Fruit fly (Drosophila melanogaster) whole organism, embryonic: ENCODE data around the gene Cnot4.
A peak's percentile ranks its signal among the peaks of the same experiment; 100 is the strongest.

Experiments used
- BEAF-32 ChIP-seq: fragments of 200-800 bp; sonication (Bioruptor generic); optimal IDR thresholded peaks from 3 replicates; lab custom pipeline; 2017; ENCODE audit warnings: missing biosample characterization, missing genetic modification characterization, mild to moderate bottlenecking, moderate library complexity, missing genetic modification reagents
- CG10267 ChIP-seq: fragments of 200-800 bp; sonication (Bioruptor generic); optimal IDR thresholded peaks from 2 replicates; lab custom pipeline; 2018; ENCODE audit warnings: missing biosample characterization, mild to moderate bottlenecking, missing genetic modification characterization, moderate library complexity
- CG11723 ChIP-seq: fragments of 200-800 bp; sonication (Bioruptor generic); optimal IDR thresholded peaks from 2 replicates; lab custom pipeline; 2017; ENCODE audit warnings: missing biosample characterization, mild to moderate bottlenecking, missing genetic modification characterization
- CG12659 ChIP-seq: fragments of 200-800 bp; sonication (Bioruptor generic); optimal IDR thresholded peaks from 3 replicates; lab custom pipeline; 2017; ENCODE audit warnings: mild to moderate bottlenecking, missing biosample characterization, missing genetic modification reagents, missing genetic modification characterization
- CG14860 ChIP-seq: fragments of 200-800 bp; sonication (Bioruptor generic); IDR thresholded peaks from 3 replicates; pipeline ENCODE4 v1.3.6; 2022; ENCODE audit warnings: missing biosample characterization, missing genetic modification characterization; ENCODE audit not compliant: partially characterized antibody
- CG1529 ChIP-seq: fragments of 200-800 bp; sonication (Bioruptor generic); optimal IDR thresholded peaks from 3 replicates; lab custom pipeline; 2018; ENCODE audit warnings: missing biosample characterization, missing genetic modification characterization
- CG16813 ChIP-seq: fragments of 200-800 bp; sonication (Bioruptor generic); IDR thresholded peaks from 3 replicates; pipeline ENCODE4 v1.3.6; 2022; ENCODE audit warnings: missing biosample characterization, missing genetic modification characterization; ENCODE audit not compliant: partially characterized antibody
- CG16815 ChIP-seq: fragments of 200-800 bp; sonication (Bioruptor generic); optimal IDR thresholded peaks from 3 replicates; lab custom pipeline; 2017; ENCODE audit warnings: missing biosample characterization, mild to moderate bottlenecking, missing genetic modification characterization
- CG2116 ChIP-seq: fragments of 200-800 bp; sonication (Bioruptor generic); optimal IDR thresholded peaks from 3 replicates; lab custom pipeline; 2018; ENCODE audit warnings: missing biosample characterization, mild to moderate bottlenecking, missing genetic modification characterization
- CG30020 ChIP-seq: fragments of 200-800 bp; optimal IDR thresholded peaks from 2 replicates; lab custom pipeline; 2019; ENCODE audit warnings: missing biosample characterization, mild to moderate bottlenecking, missing genetic modification characterization, moderate library complexity
- CG4707 ChIP-seq: fragments of 200-800 bp; sonication (Bioruptor generic); optimal IDR thresholded peaks from 2 replicates; lab custom pipeline; 2018; ENCODE audit warnings: missing biosample characterization, mild to moderate bottlenecking, missing genetic modification characterization, moderate library complexity
- CG8290 ChIP-seq, 3 experiments: fragments of 200-800 bp; sonication (Bioruptor generic); optimal IDR thresholded peaks; 2 replicates each; lab custom pipeline; 2016 to 2019; ENCODE audit warnings: missing biosample characterization in 3 of 3, missing genetic modification characterization in 3 of 3, mild to moderate bottlenecking in 2 of 3, moderate library complexity in 1 of 3
- CG8924 ChIP-seq: fragments of 200-800 bp; optimal IDR thresholded peaks from 3 replicates; lab custom pipeline; 2019; ENCODE audit warnings: missing biosample characterization, mild to moderate bottlenecking, missing genetic modification characterization, moderate library complexity
- CHES-1-like ChIP-seq: fragments of 200-800 bp; sonication (Bioruptor generic); optimal IDR thresholded peaks from 2 replicates; lab custom pipeline; 2016; ENCODE audit warnings: missing biosample characterization, missing genetic modification characterization
- E2f2 ChIP-seq: fragments of 200-800 bp; sonication (Bioruptor generic); IDR thresholded peaks from 2 replicates; pipeline ENCODE4 v1.3.6; 2022; ENCODE audit warnings: missing biosample characterization, missing genetic modification characterization
- Fer2 ChIP-seq: fragments of 200-800 bp; sonication (Bioruptor generic); optimal IDR thresholded peaks from 2 replicates; lab custom pipeline; 2018; ENCODE audit warnings: missing biosample characterization, mild to moderate bottlenecking, missing genetic modification characterization, moderate library complexity
- HLH4C ChIP-seq: fragments of 200-800 bp; sonication (Bioruptor generic); IDR thresholded peaks from 3 replicates; pipeline ENCODE4 v1.3.6; 2022; ENCODE audit warnings: missing biosample characterization, missing genetic modification characterization; ENCODE audit not compliant: partially characterized antibody
- Med ChIP-seq: fragments of 200-800 bp; sonication (Bioruptor generic); peaks from one replicate; lab custom pipeline; 2016; ENCODE audit warnings: missing biosample characterization, missing genetic modification characterization, mild to moderate bottlenecking, inconsistent platforms, moderate library complexity
- Opbp ChIP-seq: fragments of 200-800 bp; sonication (Bioruptor generic); IDR thresholded peaks from 3 replicates; pipeline ENCODE4 v1.3.6; 2022; ENCODE audit warnings: missing biosample characterization, missing genetic modification characterization; ENCODE audit not compliant: partially characterized antibody
- PHDP ChIP-seq: fragments of 200-800 bp; sonication (Bioruptor generic); optimal IDR thresholded peaks from 3 replicates; lab custom pipeline; 2018; ENCODE audit warnings: missing biosample characterization, mild to moderate bottlenecking, missing genetic modification characterization, moderate library complexity
- Scr ChIP-seq: fragments of 200-800 bp; sonication (Bioruptor generic); IDR thresholded peaks from 2 replicates; pipeline ENCODE4 v1.3.6; 2022; ENCODE audit warnings: missing biosample characterization, missing genetic modification characterization; ENCODE audit not compliant: partially characterized antibody
- Sin3A ChIP-seq: fragments of >200 bp; optimal IDR thresholded peaks from 2 replicates; lab custom pipeline; 2018
- Sry-δ ChIP-seq: fragments of 200-800 bp; sonication (Bioruptor generic); optimal IDR thresholded peaks from 2 replicates; lab custom pipeline; 2016; ENCODE audit warnings: missing biosample characterization, missing genetic modification characterization
- Trl ChIP-seq, 3 experiments: fragments of >200 bp in 2 of 3; fragments of 200-800 bp in 1 of 3; sonication (Bioruptor generic) in 1 of 3; optimal IDR thresholded peaks; 2 replicates in 1 of 3; 3 replicates in 2 of 3; lab custom pipeline; 2016 to 2017; ENCODE audit warnings: missing biosample characterization in 1 of 3, missing genetic modification characterization in 1 of 3
- amos ChIP-seq: fragments of 200-800 bp; sonication (Bioruptor generic); IDR thresholded peaks from 2 replicates; pipeline ENCODE4 v1.3.6; 2022; ENCODE audit warnings: missing biosample characterization, missing genetic modification characterization; ENCODE audit not compliant: partially characterized antibody
- crol ChIP-seq: fragments of 200-800 bp; sonication (Bioruptor generic); IDR thresholded peaks from 2 replicates; pipeline ENCODE4 v1.3.6; 2022; ENCODE audit warnings: missing biosample characterization, missing genetic modification characterization
- ftz-f1 ChIP-seq: fragments of 200-800 bp; sonication (Bioruptor generic); optimal IDR thresholded peaks from 2 replicates; lab custom pipeline; 2016; ENCODE audit warnings: missing biosample characterization, missing genetic modification characterization
- hb ChIP-seq: fragments of 200-800 bp; sonication (Bioruptor generic); IDR thresholded peaks from 3 replicates; pipeline ENCODE4 v1.3.6; 2022; ENCODE audit warnings: missing biosample characterization, missing genetic modification characterization; ENCODE audit not compliant: partially characterized antibody
- mld ChIP-seq: fragments of 200-800 bp; sonication (Bioruptor generic); IDR thresholded peaks from 3 replicates; pipeline ENCODE4 v1.3.6; 2022; ENCODE audit warnings: missing biosample characterization, missing genetic modification characterization; ENCODE audit not compliant: partially characterized antibody
- nerfin-2 ChIP-seq: fragments of 200-800 bp; sonication (Bioruptor generic); IDR thresholded peaks from 2 replicates; pipeline ENCODE4 v1.3.6; 2022; ENCODE audit warnings: missing biosample characterization, missing genetic modification characterization; ENCODE audit not compliant: partially characterized antibody
- nmo ChIP-seq: fragments of 200-800 bp; sonication (Bioruptor generic); optimal IDR thresholded peaks from 2 replicates; lab custom pipeline; 2018; ENCODE audit warnings: missing biosample characterization, mild to moderate bottlenecking, missing genetic modification characterization, moderate library complexity
- onecut ChIP-seq: fragments of 200-800 bp; sonication (Bioruptor generic); IDR thresholded peaks from 2 replicates; pipeline ENCODE4 v1.3.6; 2022; ENCODE audit warnings: missing biosample characterization, missing genetic modification characterization
- pan ChIP-seq, 4 experiments: fragments of >200 bp in 3 of 4; fragments of 200-800 bp in 1 of 4; sonication (Bioruptor generic) in 1 of 4; optimal IDR thresholded peaks in 3 of 4; IDR thresholded peaks in 1 of 4; 2 replicates each; pipeline versions ENCODE4 v1.3.6 to Lab custom; 2017 to 2022; ENCODE audit warnings: missing biosample characterization in 2 of 4, missing genetic modification characterization in 2 of 4, mixed read lengths in 1 of 4
- pfk ChIP-seq: fragments of 200-800 bp; sonication (Bioruptor generic); optimal IDR thresholded peaks from 2 replicates; lab custom pipeline; 2018; ENCODE audit warnings: missing biosample characterization, mild to moderate bottlenecking, missing genetic modification characterization, moderate library complexity
- pita ChIP-seq: fragments of 200-800 bp; sonication (Bioruptor generic); optimal IDR thresholded peaks from 2 replicates; lab custom pipeline; 2017; ENCODE audit warnings: missing biosample characterization, mild to moderate bottlenecking, missing genetic modification characterization
- prd ChIP-seq, 3 experiments: fragments of >200 bp in 2 of 3; fragments of 200-800 bp in 1 of 3; sonication (Bioruptor generic) in 1 of 3; optimal IDR thresholded peaks in 2 of 3; IDR thresholded peaks in 1 of 3; 2 replicates in 2 of 3; 3 replicates in 1 of 3; pipeline versions ENCODE4 v1.3.6 to Lab custom; 2017 to 2022; ENCODE audit warnings: missing biosample characterization in 1 of 3, missing genetic modification characterization in 1 of 3
- pzg ChIP-seq: fragments of 200-800 bp; sonication (Bioruptor generic); optimal IDR thresholded peaks from 3 replicates; lab custom pipeline; 2018; ENCODE audit warnings: missing biosample characterization, mild to moderate bottlenecking, missing genetic modification characterization, moderate library complexity
- row ChIP-seq: fragments of 200-800 bp; sonication (Bioruptor generic); IDR thresholded peaks from 3 replicates; pipeline ENCODE4 v1.3.6; 2022; ENCODE audit warnings: missing biosample characterization, missing genetic modification characterization
- vnd ChIP-seq: fragments of 200-800 bp; sonication (Bioruptor generic); IDR thresholded peaks from 3 replicates; pipeline ENCODE4 v1.3.6; 2022; ENCODE audit warnings: missing biosample characterization, missing genetic modification characterization; ENCODE audit not compliant: partially characterized antibody
- vvl ChIP-seq: fragments of 200-800 bp; sonication (Bioruptor generic); IDR thresholded peaks from 2 replicates; pipeline ENCODE4 v1.3.6; 2022; ENCODE audit warnings: missing biosample characterization, missing genetic modification characterization
- zen2 ChIP-seq: fragments of 200-800 bp; sonication (Bioruptor generic); IDR thresholded peaks from 3 replicates; pipeline ENCODE4 v1.3.6; 2022; ENCODE audit warnings: missing biosample characterization, missing genetic modification characterization; ENCODE audit not compliant: partially characterized antibody
- zf30C ChIP-seq: fragments of 200-800 bp; sonication (Bioruptor generic); optimal IDR thresholded peaks from 3 replicates; lab custom pipeline; 2018; ENCODE audit warnings: missing biosample characterization, mild to moderate bottlenecking, missing genetic modification characterization

Cnot4 gene

dm6 chr2L:10403803-10404315, 7.3 kb downstream of the Cnot4 start (continued):
- no peak for TF ChIP-seq Trl (optimal IDR thresholded peaks at IDR 0.05; lab: Kevin White, UChicago)
- no peak for TF ChIP-seq Trl (GFP tag; optimal IDR thresholded peaks at IDR 0.05; lab: Kevin White, UChicago)
- TF ChIP-seq BEAF-32 (GFP tag; lab: Kevin White, UChicago), result peak; percentile 57
- TF ChIP-seq row (GFP tag; lab: Robert Waterston, UW), result peak; percentile 60
- TF ChIP-seq pita, result no peak
- TF ChIP-seq zen2, result no peak
- TF ChIP-seq pfk, result peak; percentile 92
- peak; percentile 67 for TF ChIP-seq HLH4C (GFP tag; lab: Robert Waterston, UW)
- TF ChIP-seq prd (optimal IDR thresholded peaks at IDR 0.05; lab: Kevin White, UChicago), result no peak
- TF ChIP-seq prd (GFP tag; IDR thresholded peaks at IDR 0.05; lab: Robert Waterston, UW), result no peak
- TF ChIP-seq amos, result peak; percentile 21; the same call in 1 of the 2 replicates
- no peak for TF ChIP-seq crol (GFP tag; lab: Robert Waterston, UW)
- TF ChIP-seq Scr (GFP tag; lab: Robert Waterston, UW), result peak; percentile 63
- peak; percentile 95 for TF ChIP-seq CG30020 (tag; lab: Kevin White, UChicago)
- TF ChIP-seq CHES-1-like (GFP tag; lab: Kevin White, UChicago), result no peak
- peak; percentile 59 for TF ChIP-seq Med (GFP tag; lab: Kevin White, UChicago)
- TF ChIP-seq ftz-f1, result no peak
- no peak for TF ChIP-seq CG16815 (GFP tag; lab: Kevin White, UChicago)
- TF ChIP-seq zf30C (GFP tag; lab: Kevin White, UChicago), result no peak
- peak; percentile 49 for TF ChIP-seq CG11723
- TF ChIP-seq, all 482 proteins: peak for 48

dm6 chr2L:10405008-10405654, 8.6 kb downstream of the Cnot4 start, which contains the start of the genes CG17768, LSm-4 and Ir31a:
TSS of gene CG17768 (minus strand) at chr2L:10405203.
TSS of gene LSm-4 (minus strand) at chr2L:10405203.
TSS of gene Ir31a (plus strand) at chr2L:10405565.
- TF ChIP-seq Fer2 (tag; lab: Kevin White, UChicago) (no peak), Opbp (GFP tag; lab: Robert Waterston, UW) (peak; percentile 60; the same call in 2 of the 3 replicates), CG4707 (GFP tag; lab: Kevin White, UChicago) (no peak), E2f2 (GFP tag; lab: Robert Waterston, UW) (peak; percentile 19; the same call in 1 of the 2 replicates), vnd (GFP tag; lab: Robert Waterston, UW) (peak; percentile 59; the same call in 2 of the 3 replicates), mld (GFP tag; lab: Robert Waterston, UW) (0 out of 3 replicates have a peak, but pooled peaks have one; percentile 59), pzg (GFP tag; lab: Kevin White, UChicago) (peak; percentile 20), CG14860 (GFP tag; lab: Robert Waterston, UW) (peak; percentile 68), CG10267 (tag; lab: Kevin White, UChicago) (peak; percentile 1), BEAF-32 (GFP tag; lab: Kevin White, UChicago) (peak; percentile 73), CG8924 (tag; lab: Kevin White, UChicago) (peak; percentile 25), CG1529 (GFP tag; lab: Kevin White, UChicago) (no peak), HLH4C (GFP tag; lab: Robert Waterston, UW) (peak; percentile 70), amos (peak; percentile 83; the same call in 1 of the 2 replicates), vvl (GFP tag; lab: Robert Waterston, UW) (peak; percentile 84), row (GFP tag; lab: Robert Waterston, UW) (peak; percentile 54), PHDP (tag; lab: Kevin White, UChicago) (no peak), Sry-δ (GFP tag; lab: Kevin White, UChicago) (peak; percentile 72), CG16815 (GFP tag; lab: Kevin White, UChicago) (no peak), CG12659 (GFP tag; lab: Kevin White, UChicago) (peak; percentile 25), onecut (GFP tag; lab: Robert Waterston, UW) (no peak), nmo (GFP tag; lab: Kevin White, UChicago) (peak; percentile 2), CG16813 (GFP tag; lab: Robert Waterston, UW) (peak; percentile 72), CG8290 (GFP tag; optimal IDR thresholded peaks at IDR 0.05; lab: Kevin White, UChicago) (peak; percentile 27), CG8290 (tag; optimal IDR thresholded peaks at IDR 0.05; lab: Kevin White, UChicago) (no peak), Scr (GFP tag; lab: Robert Waterston, UW) (peak; percentile 87), CG2116 (peak; percentile 26), pan (optimal IDR thresholded peaks at IDR 0.05; lab: Kevin White, UChicago) (no peak), pan (GFP tag; optimal IDR thresholded peaks at IDR 0.05 in 1 of 2, IDR thresholded peaks at IDR 0.05 in 1 of 2) (no peak), Sin3A (lab: Kevin White, UChicago) (no peak), nerfin-2 (peak; percentile 49; the same call in 1 of the 2 replicates), hb (GFP tag; lab: Robert Waterston, UW) (peak; percentile 68)
